Worm (Caenorhabditis elegans) whole organism, L4 larva: Measurements from ENCODE around the gene tbc-20.
A peak's percentile ranks its signal among the peaks of the same experiment; 100 is the strongest.

Experiments
- F10B5.3 ChIP-seq: sonication (generic microtip); optimal IDR thresholded peaks from 2 replicates; lab custom pipeline; 2016; ENCODE audit warnings: mild to moderate bottlenecking, missing genetic modification characterization, missing compliant biosample characterization
- F44E2.7 ChIP-seq: fragments of 200-800 bp; sonication (Bioruptor generic); IDR thresholded peaks from 2 replicates; pipeline ENCODE4 v2.1.2; 2022; ENCODE audit warnings: missing genetic modification characterization, missing compliant biosample characterization
- R02D3.7 ChIP-seq: fragments of 150-350 bp; sonication (generic microtip); optimal IDR thresholded peaks from 3 replicates; lab custom pipeline; 2014; ENCODE audit warnings: missing biosample characterization, missing genetic modification characterization
- Y75B8A.6 ChIP-seq: fragments of 200-800 bp; sonication (Bioruptor generic); IDR thresholded peaks from 2 replicates; pipeline ENCODE4 v1.3.6; 2022; ENCODE audit warnings: missing genetic modification reagents, missing genetic modification characterization, missing compliant biosample characterization
- ZK546.5 ChIP-seq, 2 experiments: sonication (generic microtip); optimal IDR thresholded peaks; 2 replicates each; lab custom pipeline; 2017; ENCODE audit warnings: missing biosample characterization in 2 of 2, missing genetic modification characterization in 2 of 2
- ama-1 ChIP-seq: fragments of 150-350 bp; optimal IDR thresholded peaks from 2 replicates; lab custom pipeline; 2014; ENCODE audit warnings: inconsistent platforms, mixed read lengths
- attf-4 ChIP-seq: sonication (generic microtip); optimal IDR thresholded peaks from 3 replicates; lab custom pipeline; 2017; ENCODE audit warnings: missing biosample characterization, missing genetic modification characterization
- ceh-20 ChIP-seq: fragments of 200-800 bp; sonication (Bioruptor generic); IDR thresholded peaks from 2 replicates; pipeline ENCODE4 v1.3.6; 2022; ENCODE audit warnings: missing genetic modification reagents, missing genetic modification characterization, missing compliant biosample characterization
- ceh-28 ChIP-seq: fragments of 150-350 bp; optimal IDR thresholded peaks from 2 replicates; lab custom pipeline; 2014; ENCODE audit warnings: missing biosample characterization, missing genetic modification reagents, missing genetic modification characterization
- ceh-32 ChIP-seq: sonication (generic microtip); optimal IDR thresholded peaks from 2 replicates; lab custom pipeline; 2016; ENCODE audit warnings: mild to moderate bottlenecking, missing genetic modification characterization, missing compliant biosample characterization; ENCODE audit not compliant: poor library complexity
- ceh-62 ChIP-seq: sonication (generic microtip); optimal IDR thresholded peaks from 2 replicates; lab custom pipeline; 2017; ENCODE audit warnings: missing biosample characterization, missing genetic modification characterization
- ceh-82 ChIP-seq: sonication (generic microtip); optimal IDR thresholded peaks from 2 replicates; lab custom pipeline; 2017; ENCODE audit warnings: missing biosample characterization, missing genetic modification characterization
- ces-1 ChIP-seq: fragments of 150-350 bp; sonication (generic microtip); optimal IDR thresholded peaks from 4 replicates; lab custom pipeline; 2014; ENCODE audit warnings: missing biosample characterization, missing genetic modification reagents, missing genetic modification characterization
- cey-2 ChIP-seq: sonication (generic microtip); optimal IDR thresholded peaks from 3 replicates; lab custom pipeline; 2017; ENCODE audit warnings: missing genetic modification characterization, mild to moderate bottlenecking, missing compliant biosample characterization, antibody characterized with exemption, borderline replicate concordance; ENCODE audit not compliant: insufficient read depth
- ctbp-1 ChIP-seq: fragments of 200-800 bp; sonication (Bioruptor generic); IDR thresholded peaks from 2 replicates; pipeline ENCODE4 v1.3.6; 2022; ENCODE audit warnings: missing genetic modification reagents, missing genetic modification characterization, missing compliant biosample characterization
- dmd-6 ChIP-seq: fragments of 200-800 bp; sonication (Bioruptor generic); IDR thresholded peaks from 2 replicates; pipeline ENCODE4 v1.3.6; 2022; ENCODE audit warnings: missing genetic modification reagents, missing genetic modification characterization, missing compliant biosample characterization
- dmd-9 ChIP-seq: fragments of 200-800 bp; sonication (Bioruptor generic); IDR thresholded peaks from 2 replicates; pipeline ENCODE4 v1.3.6; 2022; ENCODE audit warnings: missing genetic modification reagents, missing genetic modification characterization, missing compliant biosample characterization
- duxl-1 ChIP-seq: sonication (generic microtip); optimal IDR thresholded peaks from 2 replicates; lab custom pipeline; 2016; ENCODE audit warnings: mild to moderate bottlenecking, missing genetic modification characterization, moderate library complexity, missing compliant biosample characterization; ENCODE audit not compliant: poor library complexity
- dve-1 ChIP-seq: sonication (generic microtip); optimal IDR thresholded peaks from 2 replicates; lab custom pipeline; 2017; ENCODE audit warnings: antibody characterized with exemption, mild to moderate bottlenecking, missing genetic modification characterization, missing compliant biosample characterization; ENCODE audit not compliant: insufficient read depth
- egl-27 ChIP-seq: sonication (generic microtip); optimal IDR thresholded peaks from 3 replicates; lab custom pipeline; 2017; ENCODE audit warnings: missing biosample characterization, missing genetic modification reagents, missing genetic modification characterization
- fkh-10 ChIP-seq: fragments of 150-350 bp; optimal IDR thresholded peaks from 2 replicates; lab custom pipeline; 2014; ENCODE audit warnings: missing biosample characterization, missing genetic modification reagents, missing genetic modification characterization
- fos-1 ChIP-seq: fragments of 150-350 bp; optimal IDR thresholded peaks from 2 replicates; lab custom pipeline; 2014; ENCODE audit warnings: missing biosample characterization, missing genetic modification characterization
- hlh-30 ChIP-seq: sonication (generic microtip); optimal IDR thresholded peaks from 2 replicates; lab custom pipeline; 2017; ENCODE audit warnings: antibody characterized with exemption, mild to moderate bottlenecking, missing genetic modification characterization, missing compliant biosample characterization; ENCODE audit not compliant: insufficient read depth
- hmg-1.1 ChIP-seq: fragments of 200-800 bp; sonication (Bioruptor generic); IDR thresholded peaks from 2 replicates; pipeline ENCODE4 v1.3.6; 2022; ENCODE audit warnings: missing genetic modification reagents, missing genetic modification characterization, missing compliant biosample characterization
- jun-1 ChIP-seq: fragments of 150-350 bp; optimal IDR thresholded peaks from 2 replicates; lab custom pipeline; 2014; ENCODE audit warnings: missing biosample characterization, missing genetic modification reagents, missing genetic modification characterization
- lin-38 ChIP-seq: fragments of 200-800 bp; sonication (Bioruptor generic); IDR thresholded peaks from 2 replicates; pipeline ENCODE4 v1.3.6; 2022; ENCODE audit warnings: missing genetic modification reagents, missing genetic modification characterization, missing compliant biosample characterization
- lir-3 ChIP-seq: sonication (generic microtip); optimal IDR thresholded peaks from 2 replicates; lab custom pipeline; 2016; ENCODE audit warnings: mild to moderate bottlenecking, missing genetic modification characterization, missing compliant biosample characterization
- madf-5 ChIP-seq, 2 experiments: fragments of 200-800 bp; sonication (Bioruptor generic); IDR thresholded peaks; 2 replicates each; pipeline ENCODE4 v1.3.6; 2022; ENCODE audit warnings: missing compliant biosample characterization in 2 of 2, missing genetic modification characterization in 2 of 2
- madf-9 ChIP-seq: fragments of 200-800 bp; sonication (Bioruptor generic); conservative IDR thresholded peaks from 2 replicates; pipeline ENCODE4 v1.3.6; 2022; ENCODE audit warnings: missing genetic modification reagents, missing genetic modification characterization, missing compliant biosample characterization
- mes-2 ChIP-seq: sonication (generic microtip); optimal IDR thresholded peaks from 2 replicates; lab custom pipeline; 2016; ENCODE audit warnings: missing genotype, mild to moderate bottlenecking, missing genetic modification characterization, missing compliant biosample characterization; ENCODE audit not compliant: poor library complexity, severe bottlenecking
- nhr-102 ChIP-seq: sonication (generic microtip); optimal IDR thresholded peaks from 2 replicates; lab custom pipeline; 2016; ENCODE audit warnings: mild to moderate bottlenecking, missing genetic modification characterization, moderate library complexity, missing compliant biosample characterization
- nhr-42 ChIP-seq: fragments of 200-800 bp; sonication (Bioruptor generic); IDR thresholded peaks from 2 replicates; pipeline ENCODE4 v1.3.6; 2022; ENCODE audit warnings: missing genetic modification characterization, missing compliant biosample characterization
- nhr-76 ChIP-seq: fragments of 150-350 bp; optimal IDR thresholded peaks from 2 replicates; lab custom pipeline; 2014; ENCODE audit warnings: missing biosample characterization, missing genetic modification characterization
- php-3 ChIP-seq: fragments of 200-800 bp; sonication (Bioruptor generic); IDR thresholded peaks from 2 replicates; pipeline ENCODE4 v1.3.6; 2022; ENCODE audit warnings: missing genetic modification reagents, missing genetic modification characterization, missing compliant biosample characterization
- sdz-12 ChIP-seq: fragments of 200-800 bp; sonication (Bioruptor generic); optimal IDR thresholded peaks from 2 replicates; lab custom pipeline; 2018; ENCODE audit warnings: mild to moderate bottlenecking, missing genetic modification characterization, missing compliant biosample characterization
- set-16 ChIP-seq: fragments of 200-800 bp; sonication (Bioruptor generic); IDR thresholded peaks from 2 replicates; pipeline ENCODE4 v1.3.6; 2022; ENCODE audit warnings: missing genetic modification reagents, missing genetic modification characterization, missing compliant biosample characterization
- skn-1 ChIP-seq: fragments of 150-350 bp; optimal IDR thresholded peaks from 2 replicates; lab custom pipeline; 2014; ENCODE audit warnings: missing biosample characterization, missing genetic modification characterization
- snpc-1.2 ChIP-seq: fragments of 200-800 bp; sonication (Bioruptor generic); IDR thresholded peaks from 2 replicates; pipeline ENCODE4 v1.3.6; 2022; ENCODE audit warnings: missing genetic modification reagents, missing genetic modification characterization, missing compliant biosample characterization
- snpc-4 ChIP-seq: fragments of 150-350 bp; optimal IDR thresholded peaks from 2 replicates; lab custom pipeline; 2014; ENCODE audit warnings: missing biosample characterization, missing genetic modification characterization
- spr-3 ChIP-seq: fragments of 200-800 bp; sonication (Bioruptor generic); optimal IDR thresholded peaks from 2 replicates; lab custom pipeline; 2018; ENCODE audit warnings: mild to moderate bottlenecking, missing genetic modification characterization, missing compliant biosample characterization
- unc-62 ChIP-seq, 3 experiments: fragments of 150-350 bp in 1 of 3; sonication (generic microtip); optimal IDR thresholded peaks in 2 of 3; peaks in 1 of 3; 1 replicate in 1 of 3; 2 replicates in 2 of 3; lab custom pipeline; 2014 to 2017; ENCODE audit warnings: missing biosample characterization in 3 of 3, missing genetic modification characterization in 3 of 3, missing genetic modification reagents in 3 of 3, missing genotype in 1 of 3
- zfp-3 ChIP-seq: fragments of 200-800 bp; sonication (Bioruptor generic); conservative IDR thresholded peaks from 2 replicates; pipeline ENCODE4 v1.3.6; 2022; ENCODE audit warnings: missing genetic modification reagents, missing genetic modification characterization, missing compliant biosample characterization
- zip-11 ChIP-seq: fragments of 200-800 bp; sonication (Bioruptor generic); IDR thresholded peaks from 2 replicates; pipeline ENCODE4 v1.3.6; 2022; ENCODE audit warnings: missing genetic modification characterization, missing compliant biosample characterization

Gene tbc-20

ce11 chrII:14794935-14795454 is 3.3 kb upstream of the tbc-20 start, which contains the start of gene eif-3.B (continued):
- no peak for TF ChIP-seq zip-11 (GFP tag; lab: Robert Waterston, UW)
- TF ChIP-seq F44E2.7 (GFP tag; lab: Robert Waterston, UW), result no peak
- TF ChIP-seq ceh-20 (GFP tag; lab: Robert Waterston, UW), result peak; percentile 72; the same call in 1 of the 2 replicates
- no peak for TF ChIP-seq attf-4 (tag; lab: Kevin White, UChicago)
- peak; percentile 23; the same call in 1 of the 2 replicates for TF ChIP-seq set-16 (GFP tag; lab: Robert Waterston, UW)

DNA sequence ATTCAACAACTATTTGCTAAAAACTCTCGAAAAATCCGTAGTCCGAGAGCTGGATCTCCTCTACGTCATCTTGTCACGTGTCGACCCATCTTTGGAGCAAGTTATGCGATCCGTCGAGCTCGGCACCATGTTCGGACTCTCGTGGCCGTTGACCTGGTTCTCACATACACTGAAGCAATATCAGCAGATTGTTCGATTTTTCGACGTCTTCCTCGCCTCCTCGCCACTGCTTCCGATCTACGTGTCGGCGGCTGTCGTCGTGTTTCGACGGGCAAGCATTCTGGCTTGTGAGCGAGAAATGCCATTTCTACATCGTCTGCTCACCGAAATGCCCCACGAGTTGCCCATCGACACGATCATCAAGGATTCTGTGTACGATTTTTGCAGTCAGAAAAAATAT is 1.1 kb downstream of the tbc-20 start:
- TF ChIP-seq nhr-76 (no peak), dmd-6 (peak; percentile 17; the same call in 1 of the 2 replicates), fos-1 (tag; lab: Kevin White, UChicago) (no peak), zfp-3 (GFP tag; lab: Robert Waterston, UW) (0 out of 2 replicates have a peak, but pooled peaks have one; percentile 10), dmd-9 (GFP tag; lab: Robert Waterston, UW) (0 out of 2 replicates have a peak, but pooled peaks have one; percentile 54), hlh-30 (no peak), lir-3 (no peak), nhr-102 (tag; lab: Kevin White, UChicago) (no peak), nhr-42 (GFP tag; lab: Robert Waterston, UW) (0 out of 2 replicates have a peak, but pooled peaks have one; percentile 62), ctbp-1 (GFP tag; lab: Robert Waterston, UW) (0 out of 2 replicates have a peak, but pooled peaks have one; percentile 7), ceh-82 (tag; lab: Kevin White, UChicago) (no peak), set-16 (GFP tag; lab: Robert Waterston, UW) (peak; percentile 28; the same call in 1 of the 2 replicates), unc-62 (GFP tag; optimal IDR thresholded peaks at IDR 0.05 in 1 of 2; lab: Kevin White, UChicago) (no peak), unc-62 (tag; optimal IDR thresholded peaks at IDR 0.05; lab: Kevin White, UChicago) (no peak), jun-1 (tag; lab: Kevin White, UChicago) (no peak), ceh-32 (tag; lab: Kevin White, UChicago) (no peak), madf-5 (GFP tag; IDR thresholded peaks at IDR 0.05; lab: Robert Waterston, UW) (0 out of 4 replicates have a peak, but pooled peaks of 1 of the 2 experiments have one; percentile 26), R02D3.7 (tag; lab: Kevin White, UChicago) (no peak), dve-1 (tag; lab: Kevin White, UChicago) (no peak)

DNA sequence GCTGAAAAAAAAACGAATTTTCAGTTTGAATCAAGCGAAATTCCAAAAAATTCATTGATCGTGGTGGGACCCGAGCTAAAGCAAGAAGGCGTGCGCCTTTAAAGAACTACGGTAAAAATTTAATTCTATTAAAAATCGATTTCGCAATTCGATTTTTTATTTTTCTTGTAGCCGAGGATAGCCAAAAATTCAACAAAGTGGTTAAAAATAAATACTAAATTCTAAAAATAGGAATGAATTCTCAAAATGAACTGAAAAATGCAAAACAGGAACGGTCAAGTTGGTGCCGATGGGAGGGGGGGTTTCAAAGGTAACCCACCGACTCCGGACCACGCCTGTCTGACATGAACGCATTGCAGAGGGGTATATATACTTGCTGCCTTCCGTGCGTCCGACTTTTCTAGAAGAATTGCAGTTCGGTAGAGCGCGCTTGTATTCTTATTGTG is 2.8 kb downstream of the tbc-20 start:
- TF ChIP-seq mes-2 (tag; lab: Kevin White, UChicago) (peak; percentile 83), fkh-10 (no peak), hmg-1.1 (GFP tag; lab: Robert Waterston, UW) (peak; percentile 77), spr-3 (no peak), zfp-3 (GFP tag; lab: Robert Waterston, UW) (peak; percentile 65; the same call in 1 of the 2 replicates), lin-38 (GFP tag; lab: Robert Waterston, UW) (peak; percentile 85), set-16 (GFP tag; lab: Robert Waterston, UW) (peak; percentile 23; the same call in 1 of the 2 replicates), cey-2 (tag; lab: Kevin White, UChicago) (no peak), ceh-28 (no peak), ZK546.5 (tag; optimal IDR thresholded peaks at IDR 0.05; lab: Kevin White, UChicago) (no peak), sdz-12 (GFP tag; lab: Kevin White, UChicago) (no peak), snpc-4 (tag; lab: Kevin White, UChicago) (peak; percentile 87), ces-1 (GFP tag; lab: Kevin White, UChicago) (no peak), snpc-1.2 (no peak), madf-9 (GFP tag; lab: Robert Waterston, UW) (0 out of 2 replicates have a peak, but pooled peaks have one; percentile 63), unc-62 (GFP tag; optimal IDR thresholded peaks at IDR 0.05 in 1 of 2; lab: Kevin White, UChicago) (peak in 1 of 2 experiments; percentile 25), unc-62 (tag; optimal IDR thresholded peaks at IDR 0.05; lab: Kevin White, UChicago) (no peak), skn-1 (tag; lab: Kevin White, UChicago) (no peak), php-3 (no peak; the same call in 1 of the 2 replicates), duxl-1 (tag; lab: Kevin White, UChicago) (peak; percentile 32), egl-27 (tag; lab: Kevin White, UChicago) (no peak), F10B5.3 (tag; lab: Kevin White, UChicago) (peak; percentile 21), ama-1 (lab: Kevin White, UChicago) (no peak), nhr-102 (tag; lab: Kevin White, UChicago) (peak; percentile 34), zip-11 (GFP tag; lab: Robert Waterston, UW) (no peak), madf-5 (GFP tag; IDR thresholded peaks at IDR 0.05; lab: Robert Waterston, UW) (no peak), dmd-6 (peak; percentile 61), Y75B8A.6 (no peak), ceh-62 (tag; lab: Kevin White, UChicago) (no peak)
